Fruit fly (Drosophila melanogaster): ENCODE measurements around the gene hyx.

Gene hyx

DNA sequence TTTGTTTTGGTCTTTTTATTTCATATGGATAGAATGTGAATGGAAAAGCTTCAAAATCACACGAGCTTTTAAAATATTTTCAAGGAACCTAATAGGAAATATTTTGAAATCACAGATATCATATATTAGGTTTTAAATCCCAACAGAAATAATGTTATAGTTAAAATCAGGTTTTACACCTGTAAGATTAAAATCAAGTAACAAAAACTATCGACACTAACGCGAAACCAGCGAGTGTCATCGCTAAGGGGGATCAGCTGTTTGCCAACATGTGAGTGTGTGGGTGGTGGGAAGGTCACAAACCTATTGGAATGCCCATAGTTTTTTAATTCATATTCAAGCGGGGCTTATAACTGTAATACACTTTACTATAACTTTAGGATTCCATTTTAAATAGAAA lies at the start of gene hyx (continued):
- TF ChIP-seq Dip3 (GFP tag; optimal IDR thresholded peaks at IDR 0.05) (peak; percentile 20), NK7.1 (GFP tag; optimal IDR thresholded peaks at IDR 0.05) (no peak), tll (GFP tag; optimal IDR thresholded peaks at IDR 0.05) (no peak), CG18764 (GFP tag; optimal IDR thresholded peaks at IDR 0.05) (no peak), inv (GFP tag; IDR thresholded peaks at IDR 0.05; ENCODE audit: partially characterized antibody) (peak; percentile 60), CG6654 (GFP tag; optimal IDR thresholded peaks at IDR 0.05) (no peak), CG1024 (GFP tag; IDR thresholded peaks at IDR 0.05) (no peak), CG3281 (GFP tag; optimal IDR thresholded peaks at IDR 0.05) (peak; percentile 26), unc-4 (GFP tag; IDR thresholded peaks at IDR 0.05; ENCODE audit: partially characterized antibody) (peak; percentile 91), CG10431 (GFP tag; optimal IDR thresholded peaks at IDR 0.05) (no peak), CG8765 (GFP tag; IDR thresholded peaks at IDR 0.05) (no peak), CG15011 (GFP tag; optimal IDR thresholded peaks at IDR 0.05) (no peak), Ets65A (GFP tag) (no peak), Spps (tag; optimal IDR thresholded peaks at IDR 0.05) (no peak), CG43689 (GFP tag; IDR thresholded peaks at IDR 0.05) (no peak), dm (GFP tag; optimal IDR thresholded peaks at IDR 0.05) (peak; percentile 49), CG1233 (GFP tag; optimal IDR thresholded peaks at IDR 0.05) (peak; percentile 9), rib (GFP tag; IDR thresholded peaks at IDR 0.05) (no peak), C15 (GFP tag; IDR thresholded peaks at IDR 0.05) (no peak), lab (GFP tag; optimal IDR thresholded peaks at IDR 0.05) (peak; percentile 56), grau (tag; optimal IDR thresholded peaks at IDR 0.05) (peak; percentile 53), al (GFP tag; IDR thresholded peaks at IDR 0.05) (0 out of 2 replicates have a peak, but pooled peaks have one; percentile 31), amos (GFP tag; IDR thresholded peaks at IDR 0.05; ENCODE audit: partially characterized antibody) (peak; percentile 78), CG1647 (GFP tag; optimal IDR thresholded peaks at IDR 0.05) (peak; percentile 36), ems (GFP tag; optimal IDR thresholded peaks at IDR 0.05) (peak; percentile 20), CG12071 (GFP tag; optimal IDR thresholded peaks at IDR 0.05) (peak; percentile 9), Elba2 (GFP tag; optimal IDR thresholded peaks at IDR 0.05) (peak; percentile 94), so (GFP tag; IDR thresholded peaks at IDR 0.05) (no peak), grn (GFP tag; optimal IDR thresholded peaks at IDR 0.05) (peak; percentile 92), CG31388 (GFP tag; optimal IDR thresholded peaks at IDR 0.05) (no peak), pnt (GFP tag; optimal IDR thresholded peaks at IDR 0.05) (no peak), knrl (GFP tag; IDR thresholded peaks at IDR 0.05; ENCODE audit: partially characterized antibody) (no peak; the same call in 1 of the 3 replicates), sug (tag; optimal IDR thresholded peaks at IDR 0.05) (peak; percentile 61), toy (GFP tag; IDR thresholded peaks at IDR 0.05) (no peak), HmgZ (tag; optimal IDR thresholded peaks at IDR 0.05) (peak; percentile 61), CG11504 (tag; optimal IDR thresholded peaks at IDR 0.05) (no peak), her (GFP tag; optimal IDR thresholded peaks at IDR 0.05) (peak; percentile 18), CG14965 (GFP tag; optimal IDR thresholded peaks at IDR 0.05; ENCODE audit: borderline replicate concordance) (no peak), CrebB (tag; optimal IDR thresholded peaks at IDR 0.05) (no peak), CG8089 (GFP tag; optimal IDR thresholded peaks at IDR 0.05) (no peak), CG17186 (GFP tag; optimal IDR thresholded peaks at IDR 0.05) (no peak), CG9727 (GFP tag; optimal IDR thresholded peaks at IDR 0.05) (peak; percentile 9), Ssrp (tag; optimal IDR thresholded peaks at IDR 0.05) (no peak), CG12769 (tag; optimal IDR thresholded peaks at IDR 0.05) (peak; percentile 61), Ada2b (GFP tag; IDR thresholded peaks at IDR 0.05) (no peak), Xrp1 (GFP tag; IDR thresholded peaks at IDR 0.05) (no peak), vvl (GFP tag; IDR thresholded peaks at IDR 0.05) (peak; percentile 58; the same call in 1 of the 2 replicates), eyg (GFP tag; optimal IDR thresholded peaks at IDR 0.05) (no peak), CG4820 (GFP tag; optimal IDR thresholded peaks at IDR 0.05) (peak; percentile 10), CHES-1-like (GFP tag; optimal IDR thresholded peaks at IDR 0.05) (peak; percentile 55), Gsc (GFP tag; IDR thresholded peaks at IDR 0.05) (no peak), CG7372 (GFP tag; IDR thresholded peaks at IDR 0.05) (no peak)
